Fruit fly (Drosophila melanogaster): ENCODE measurements around the gene Ir94c.

dm6 chr3R:22117149-22117548 is 2.1 kb downstream of the Ir94c start, which contains the start of gene Ir94b:
- TF ChIP-seq Eip93F (GFP tag; optimal IDR thresholded peaks at IDR 0.05) (no peak), Eip75B (GFP tag; optimal IDR thresholded peaks at IDR 0.05) (no peak), CG11294 (GFP tag; IDR thresholded peaks at IDR 0.05) (no peak), Blimp-1 (GFP tag; optimal IDR thresholded peaks at IDR 0.05) (no peak), dsx (GFP tag; optimal IDR thresholded peaks at IDR 0.05; ENCODE audit: poor library complexity, severe bottlenecking) (no peak), Hr39 (GFP tag; optimal IDR thresholded peaks at IDR 0.05) (no peak), CG11762 (GFP tag; optimal IDR thresholded peaks at IDR 0.05; ENCODE audit: insufficient read depth) (no peak), spab (GFP tag; optimal IDR thresholded peaks at IDR 0.05) (no peak), CG8319 (GFP tag; optimal IDR thresholded peaks at IDR 0.05) (no peak), CG34406 (GFP tag; optimal IDR thresholded peaks at IDR 0.05) (no peak), CG8119 (GFP tag; IDR thresholded peaks at IDR 0.05) (no peak), CG6808 (GFP tag; optimal IDR thresholded peaks at IDR 0.05) (no peak), cyc (GFP tag; optimal IDR thresholded peaks at IDR 0.05) (no peak), fkh (GFP tag; optimal IDR thresholded peaks at IDR 0.05) (no peak)
